Fruit fly (Drosophila melanogaster): ENCODE results near the gene CG14073.

The CG14073 gene

DNA sequence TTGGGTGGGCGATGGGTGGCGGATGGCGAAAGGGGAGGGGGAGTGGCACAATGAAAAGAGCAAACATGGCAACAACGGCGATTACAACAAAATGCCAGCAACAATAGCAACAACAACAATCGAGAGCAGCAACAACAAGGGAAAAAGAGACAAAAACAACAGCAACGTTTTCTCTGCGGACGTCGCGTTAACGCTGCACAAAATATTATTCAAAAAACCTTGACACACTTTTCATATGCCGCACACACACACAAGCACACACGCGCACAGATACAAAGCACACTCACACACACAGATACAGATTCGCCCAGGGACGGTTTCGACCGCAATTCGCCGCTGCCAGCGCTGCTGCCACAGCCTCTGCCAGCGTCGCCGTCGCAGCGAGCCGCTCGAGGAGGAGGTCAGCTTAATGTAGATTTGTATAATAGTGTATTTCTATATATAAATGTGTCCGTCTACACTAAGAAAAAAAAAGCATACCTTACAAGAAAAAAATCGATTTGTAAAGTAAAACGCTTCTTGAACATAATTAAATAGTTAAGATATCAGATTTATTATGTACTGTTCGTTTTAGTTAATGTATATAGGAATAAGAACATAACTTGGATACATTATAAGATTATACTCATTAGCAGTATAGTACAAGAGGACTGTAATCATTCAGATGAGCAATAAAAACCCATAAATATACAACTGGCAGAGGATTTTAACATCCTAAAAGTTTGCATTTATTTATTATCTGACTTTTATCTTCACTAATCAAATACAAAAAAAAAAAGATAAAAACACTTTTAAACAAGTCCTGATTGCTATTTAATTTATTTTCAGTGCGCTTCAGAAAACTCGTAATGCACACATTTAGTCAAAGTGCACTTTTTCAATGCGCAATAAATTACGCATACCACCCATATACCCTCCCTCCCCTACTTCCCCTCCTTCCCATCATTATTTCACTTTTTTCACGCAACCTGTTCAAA, 38.5 kb downstream of the CG14073 start (continued):
- no peak for TF ChIP-seq CG15479 (GFP tag; optimal IDR thresholded peaks at IDR 0.05)
- peak; percentile 40 for TF ChIP-seq Dek (tag; optimal IDR thresholded peaks at IDR 0.05)
- TF ChIP-seq CG13424 (tag; optimal IDR thresholded peaks at IDR 0.05), result peak; percentile 80
- no peak for TF ChIP-seq CG15601 (tag; optimal IDR thresholded peaks at IDR 0.05)
- no peak for TF ChIP-seq h (optimal IDR thresholded peaks at IDR 0.05)
- TF ChIP-seq CG12942 (GFP tag; optimal IDR thresholded peaks at IDR 0.05), result no peak
- no peak for TF ChIP-seq hth (optimal IDR thresholded peaks at IDR 0.05)
- TF ChIP-seq H15 (GFP tag; IDR thresholded peaks at IDR 0.05), result no peak
- TF ChIP-seq CG6254 (GFP tag; optimal IDR thresholded peaks at IDR 0.05), result no peak
- TF ChIP-seq wdn (GFP tag; IDR thresholded peaks at IDR 0.05), result no peak
- no peak for TF ChIP-seq CG6813 (GFP tag; optimal IDR thresholded peaks at IDR 0.05)
- TF ChIP-seq lmd (GFP tag; IDR thresholded peaks at IDR 0.05), result peak; percentile 57
- peak; percentile 6 for TF ChIP-seq Med (GFP tag)
- peak; percentile 42 for TF ChIP-seq CG12219 (GFP tag; optimal IDR thresholded peaks at IDR 0.05)
- peak; percentile 87 for TF ChIP-seq Sox102F (GFP tag; optimal IDR thresholded peaks at IDR 0.05)
- TF ChIP-seq CG16815 (GFP tag; optimal IDR thresholded peaks at IDR 0.05), result no peak
- TF ChIP-seq CkIIα-i1 (GFP tag; IDR thresholded peaks at IDR 0.05), result no peak
- TF ChIP-seq ind (GFP tag; optimal IDR thresholded peaks at IDR 0.05), result peak; percentile 17
- TF ChIP-seq CG14710 (tag; optimal IDR thresholded peaks at IDR 0.05), result no peak
- TF ChIP-seq CG18599 (GFP tag; optimal IDR thresholded peaks at IDR 0.05), result peak; percentile 39
- peak; percentile 24 for TF ChIP-seq caup (GFP tag; optimal IDR thresholded peaks at IDR 0.05; ENCODE audit: severe bottlenecking)
- no peak for TF ChIP-seq twi (tag; optimal IDR thresholded peaks at IDR 0.05)
- TF ChIP-seq CG17361 (GFP tag; IDR thresholded peaks at IDR 0.05), result peak; percentile 79
- peak in 1 of 2 experiments; percentile 4 for TF ChIP-seq Hr78 (GFP tag; optimal IDR thresholded peaks at IDR 0.05)
- TF ChIP-seq MESR4 (GFP tag; optimal IDR thresholded peaks at IDR 0.05), result no peak
- peak; percentile 58 for TF ChIP-seq ap (GFP tag; IDR thresholded peaks at IDR 0.05)
- TF ChIP-seq sima (GFP tag; optimal IDR thresholded peaks at IDR 0.05), result no peak
- no peak for TF ChIP-seq btn (GFP tag; optimal IDR thresholded peaks at IDR 0.05)
- no peak for TF ChIP-seq CG4854 (GFP tag; optimal IDR thresholded peaks at IDR 0.05)
- TF ChIP-seq nmo (GFP tag; optimal IDR thresholded peaks at IDR 0.05), result peak; percentile 74
- no peak for TF ChIP-seq tll (GFP tag; optimal IDR thresholded peaks at IDR 0.05)
- no peak for TF ChIP-seq aop (GFP tag; IDR thresholded peaks at IDR 0.05)
- TF ChIP-seq kni (GFP tag; optimal IDR thresholded peaks at IDR 0.05), result no peak
- TF ChIP-seq eve (GFP tag; optimal IDR thresholded peaks at IDR 0.05), result peak in 1 of 2 experiments; percentile 12
- TF ChIP-seq lab (GFP tag; optimal IDR thresholded peaks at IDR 0.05), result no peak
- peak; percentile 66; the same call in 1 of the 2 replicates for TF ChIP-seq CG6689 (GFP tag; IDR thresholded peaks at IDR 0.05)
- TF ChIP-seq Six4 (GFP tag; optimal IDR thresholded peaks at IDR 0.05), result peak; percentile 17
- no peak for TF ChIP-seq CG32532 (GFP tag; IDR thresholded peaks at IDR 0.05)
- TF ChIP-seq Bteb2 (GFP tag; optimal IDR thresholded peaks at IDR 0.05), result no peak
- no peak for TF ChIP-seq CG7928 (GFP tag; optimal IDR thresholded peaks at IDR 0.05)
- no peak for TF ChIP-seq trem (tag; optimal IDR thresholded peaks at IDR 0.05)
- TF ChIP-seq HLH54F (GFP tag; optimal IDR thresholded peaks at IDR 0.05), result no peak
- peak; percentile 14 for TF ChIP-seq CG11723 (GFP tag; optimal IDR thresholded peaks at IDR 0.05)
- no peak for TF ChIP-seq Nf-YC (tag; optimal IDR thresholded peaks at IDR 0.05)
- no peak for TF ChIP-seq CG34376 (GFP tag; optimal IDR thresholded peaks at IDR 0.05)
- TF ChIP-seq dm (GFP tag; optimal IDR thresholded peaks at IDR 0.05), result no peak
- TF ChIP-seq CG18262 (tag; optimal IDR thresholded peaks at IDR 0.05), result peak; percentile 27
- no peak for TF ChIP-seq bbx (GFP tag; IDR thresholded peaks at IDR 0.05; ENCODE audit: partially characterized antibody)

All from whole organism, embryonic.